Worm (Caenorhabditis elegans): ENCODE data around the gene C25E10.11.

ce11 chrV:9094060-9094628, 35.6 kb upstream of the C25E10.11 start:
- TF ChIP-seq lin-11 (tag; optimal IDR thresholded peaks at IDR 0.05) (no peak), hlh-30 (tag; optimal IDR thresholded peaks at IDR 0.05; ENCODE audit: insufficient read depth) (no peak)

Measured in whole organism, late embryonic.